Fruit fly (Drosophila melanogaster) whole organism: ENCODE results near the gene ko.

ENCODE experiments used
- CG8478 ChIP-seq: fragments of >200 bp; optimal IDR thresholded peaks from 2 replicates; lab custom pipeline; 2018; ENCODE audit warnings: inconsistent platforms
- pan ChIP-seq: fragments of >200 bp; optimal IDR thresholded peaks from 2 replicates; lab custom pipeline; 2017
- psq ChIP-seq: fragments of >200 bp; optimal IDR thresholded peaks from 2 replicates; lab custom pipeline; 2017

DNA sequence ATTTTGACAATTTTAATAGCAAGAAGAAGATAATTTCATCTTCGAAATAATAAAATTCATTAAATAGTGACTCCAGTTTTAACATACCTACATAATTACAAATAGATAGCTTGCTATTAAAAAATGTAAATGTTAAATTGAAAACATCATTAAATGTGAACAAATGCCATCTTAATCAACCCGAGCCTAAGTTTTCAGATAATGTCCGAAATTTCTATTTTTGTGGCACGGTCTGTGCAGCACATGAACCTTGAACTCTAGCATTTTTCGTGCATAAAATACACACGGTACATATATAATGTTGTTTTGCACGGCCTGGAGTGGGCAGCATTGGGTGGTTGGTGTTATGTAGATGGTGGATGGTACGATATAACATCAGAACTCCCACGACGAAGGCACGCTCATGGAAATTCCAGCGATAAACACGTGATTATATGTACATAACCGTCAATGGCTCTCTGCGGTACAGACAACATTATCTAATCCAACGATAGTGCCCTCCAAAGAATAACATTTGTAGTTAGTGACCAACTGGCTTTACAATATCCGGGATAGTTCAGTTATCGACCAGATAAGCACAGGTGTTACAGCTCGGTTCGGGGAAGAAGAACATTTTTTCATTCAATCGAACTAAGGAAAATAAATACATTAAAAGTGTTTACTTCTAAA, 80.8 kb downstream of the ko start:
- TF ChIP-seq pan (lab: Kevin White, UChicago) (no peak), psq (no peak), CG8478 (no peak)
